Worm (Caenorhabditis elegans) whole organism, young adult: ENCODE results near the gene dis-3.
A peak's percentile ranks its signal among the peaks of the same experiment; 100 is the strongest.

Experiments used
- B0261.1 ChIP-seq: sonication (generic microtip); optimal IDR thresholded peaks from 2 replicates; lab custom pipeline; 2016; ENCODE audit warnings: mild to moderate bottlenecking, missing genetic modification characterization, moderate library complexity, missing compliant biosample characterization
- C06A6.2 ChIP-seq: fragments of 200-800 bp; sonication (Bioruptor generic); conservative IDR thresholded peaks from 2 replicates; pipeline ENCODE4 v1.3.6; 2022; ENCODE audit warnings: missing genetic modification characterization, missing compliant biosample characterization
- D2030.7 ChIP-seq: fragments of 200-800 bp; sonication (Bioruptor generic); IDR thresholded peaks from 2 replicates; pipeline ENCODE4 v1.3.6; 2022; ENCODE audit warnings: missing genetic modification reagents, missing genetic modification characterization, missing compliant biosample characterization
- F33H1.4 ChIP-seq: fragments of 200-800 bp; sonication (Bioruptor generic); IDR thresholded peaks from 2 replicates; pipeline ENCODE4 v1.3.6; 2022; ENCODE audit warnings: missing genetic modification reagents, missing genetic modification characterization, missing compliant biosample characterization
- F55B11.4 ChIP-seq: sonication (generic microtip); optimal IDR thresholded peaks from 2 replicates; lab custom pipeline; 2016; ENCODE audit warnings: missing compliant biosample characterization, missing genetic modification characterization, borderline replicate concordance; ENCODE audit not compliant: insufficient read depth
- K11D2.4 ChIP-seq: fragments of 200-800 bp; sonication (Bioruptor generic); IDR thresholded peaks from 2 replicates; pipeline ENCODE4 v1.3.6; 2022; ENCODE audit warnings: missing genetic modification reagents, missing genetic modification characterization, missing compliant biosample characterization
- Y79H2A.3 ChIP-seq: fragments of 200-800 bp; sonication (Bioruptor generic); conservative IDR thresholded peaks from 2 replicates; pipeline ENCODE4 v1.3.6; 2022; ENCODE audit warnings: missing genetic modification reagents, missing genetic modification characterization, missing compliant biosample characterization
- aptf-3 ChIP-seq: fragments of 200-800 bp; sonication (Bioruptor generic); IDR thresholded peaks from 2 replicates; pipeline ENCODE4 v1.3.6; 2022; ENCODE audit warnings: missing genetic modification characterization, missing compliant biosample characterization
- atf-7 ChIP-seq: sonication (generic microtip); optimal IDR thresholded peaks from 2 replicates; lab custom pipeline; 2017; ENCODE audit warnings: mild to moderate bottlenecking, missing genetic modification characterization, missing compliant biosample characterization
- athp-1 ChIP-seq: sonication (generic microtip); optimal IDR thresholded peaks from 2 replicates; lab custom pipeline; 2017; ENCODE audit warnings: mild to moderate bottlenecking, missing genetic modification characterization, missing compliant biosample characterization
- attf-3 ChIP-seq: fragments of 200-800 bp; sonication (Bioruptor generic); conservative IDR thresholded peaks from 2 replicates; pipeline ENCODE4 v1.3.6; 2022; ENCODE audit warnings: missing genetic modification reagents, missing genetic modification characterization, missing compliant biosample characterization
- ccch-3 ChIP-seq: fragments of 200-800 bp; sonication (Bioruptor generic); optimal IDR thresholded peaks from 2 replicates; lab custom pipeline; 2018; ENCODE audit warnings: mild to moderate bottlenecking, missing genetic modification characterization, missing compliant biosample characterization
- ceh-58 ChIP-seq: fragments of 200-800 bp; sonication (Bioruptor generic); IDR thresholded peaks from 2 replicates; pipeline ENCODE4 v1.3.6; 2022; ENCODE audit warnings: missing genetic modification characterization, missing compliant biosample characterization
- chd-7 ChIP-seq: sonication (generic microtip); optimal IDR thresholded peaks from 2 replicates; lab custom pipeline; 2016; ENCODE audit warnings: mild to moderate bottlenecking, missing genetic modification characterization, moderate library complexity, missing compliant biosample characterization
- dox-1 ChIP-seq: fragments of 200-800 bp; sonication (Bioruptor generic); IDR thresholded peaks from 2 replicates; pipeline ENCODE4 v1.3.6; 2022; ENCODE audit warnings: missing genetic modification reagents, missing genetic modification characterization, missing compliant biosample characterization
- efl-1 ChIP-seq: fragments of 150-350 bp; optimal IDR thresholded peaks from 2 replicates; lab custom pipeline; 2014; ENCODE audit warnings: missing biosample characterization, missing genetic modification reagents, missing genetic modification characterization
- egl-18 ChIP-seq: fragments of 200-800 bp; sonication (Bioruptor generic); IDR thresholded peaks from 2 replicates; pipeline ENCODE4 v1.3.6; 2022; ENCODE audit warnings: missing genetic modification reagents, missing genetic modification characterization, missing compliant biosample characterization
- egrh-3 ChIP-seq: fragments of 200-800 bp; sonication (Bioruptor generic); IDR thresholded peaks from 2 replicates; pipeline ENCODE4 v1.3.6; 2022; ENCODE audit warnings: missing genetic modification reagents, missing genetic modification characterization, missing compliant biosample characterization
- fkh-3 ChIP-seq: sonication (generic microtip); optimal IDR thresholded peaks from 2 replicates; lab custom pipeline; 2016; ENCODE audit warnings: mild to moderate bottlenecking, missing genetic modification characterization, missing compliant biosample characterization
- hmg-1.2 ChIP-seq: fragments of 200-800 bp; sonication (Bioruptor generic); IDR thresholded peaks from 2 replicates; pipeline ENCODE4 v1.3.6; 2022; ENCODE audit warnings: missing genetic modification reagents, missing genetic modification characterization, missing compliant biosample characterization
- hmg-20 ChIP-seq: fragments of 200-800 bp; sonication (Bioruptor generic); IDR thresholded peaks from 2 replicates; pipeline ENCODE4 v1.3.6; 2022; ENCODE audit warnings: missing genetic modification reagents, missing genetic modification characterization, missing compliant biosample characterization
- let-526 ChIP-seq: fragments of 200-800 bp; sonication (Bioruptor generic); IDR thresholded peaks from 2 replicates; pipeline ENCODE4 v1.3.6; 2022; ENCODE audit warnings: missing genetic modification reagents, missing genetic modification characterization, missing compliant biosample characterization
- let-607 ChIP-seq, 2 experiments: fragments of 200-800 bp in 1 of 2; sonication (Bioruptor generic) in 1 of 2; sonication (generic microtip) in 1 of 2; optimal IDR thresholded peaks; 2 replicates each; lab custom pipeline; 2016 to 2018; ENCODE audit warnings: mild to moderate bottlenecking in 2 of 2, missing compliant biosample characterization in 2 of 2, missing genetic modification characterization in 2 of 2, moderate library complexity in 2 of 2, missing genotype in 1 of 2
- lin-26 ChIP-seq: fragments of 200-800 bp; sonication (Bioruptor generic); IDR thresholded peaks from 2 replicates; pipeline ENCODE4 v1.3.6; 2022; ENCODE audit warnings: missing genetic modification reagents, missing genetic modification characterization, missing compliant biosample characterization
- lin-35 ChIP-seq, 3 experiments: fragments of 150-350 bp in 2 of 3; sonication (generic microtip) in 1 of 3; optimal IDR thresholded peaks; 2 replicates each; lab custom pipeline; 2014 to 2018; ENCODE audit warnings: missing biosample characterization in 3 of 3, missing genetic modification characterization in 3 of 3, missing genetic modification reagents in 3 of 3
- lin-40 ChIP-seq: sonication (generic microtip); optimal IDR thresholded peaks from 2 replicates; lab custom pipeline; 2016; ENCODE audit warnings: missing genetic modification characterization, mild to moderate bottlenecking, missing compliant biosample characterization, missing genotype, missing genetic modification reagents
- lir-1 ChIP-seq: fragments of 200-800 bp; sonication (Bioruptor generic); conservative IDR thresholded peaks from 2 replicates; pipeline ENCODE4 v1.3.6; 2022; ENCODE audit warnings: missing genetic modification reagents, missing genetic modification characterization, missing compliant biosample characterization
- mcd-1 ChIP-seq: fragments of 200-800 bp; sonication (Bioruptor generic); IDR thresholded peaks from 2 replicates; pipeline ENCODE4 v1.3.6; 2022; ENCODE audit warnings: missing genetic modification reagents, missing genetic modification characterization, missing compliant biosample characterization
- nfya-1 ChIP-seq: sonication (generic microtip); optimal IDR thresholded peaks from 2 replicates; lab custom pipeline; 2017; ENCODE audit warnings: antibody characterized with exemption, missing compliant biosample characterization, missing genetic modification characterization, borderline replicate concordance; ENCODE audit not compliant: insufficient read depth
- nfya-2 ChIP-seq: fragments of 200-800 bp; sonication (Bioruptor generic); IDR thresholded peaks from 2 replicates; pipeline ENCODE4 v1.3.6; 2022; ENCODE audit warnings: missing genetic modification reagents, missing genetic modification characterization, missing compliant biosample characterization
- nfyb-1 ChIP-seq: fragments of 200-800 bp; sonication (Bioruptor generic); IDR thresholded peaks from 2 replicates; pipeline ENCODE4 v1.3.6; 2022; ENCODE audit warnings: missing genetic modification reagents, missing genetic modification characterization, missing compliant biosample characterization
- nhr-120 ChIP-seq: fragments of 200-800 bp; sonication (Bioruptor generic); IDR thresholded peaks from 2 replicates; pipeline ENCODE4 v1.3.6; 2022; ENCODE audit warnings: missing genetic modification characterization, missing compliant biosample characterization
- nhr-179 ChIP-seq: sonication (generic microtip); optimal IDR thresholded peaks from 2 replicates; lab custom pipeline; 2016; ENCODE audit warnings: mild to moderate bottlenecking, missing genetic modification characterization, missing compliant biosample characterization
- nhr-80 ChIP-seq: sonication (generic microtip); optimal IDR thresholded peaks from 2 replicates; lab custom pipeline; 2016; ENCODE audit warnings: missing genetic modification characterization, missing compliant biosample characterization
- pbrm-1 ChIP-seq: fragments of 200-800 bp; sonication (Bioruptor generic); IDR thresholded peaks from 2 replicates; pipeline ENCODE4 v1.3.6; 2022; ENCODE audit warnings: missing genetic modification reagents, missing genetic modification characterization, missing compliant biosample characterization
- rcor-1 ChIP-seq: fragments of 200-800 bp; sonication (Bioruptor generic); IDR thresholded peaks from 2 replicates; pipeline ENCODE4 v1.3.6; 2022; ENCODE audit warnings: missing genetic modification reagents, missing genetic modification characterization, missing compliant biosample characterization
- repo-1 ChIP-seq: sonication (generic microtip); optimal IDR thresholded peaks from 2 replicates; lab custom pipeline; 2017; ENCODE audit warnings: mild to moderate bottlenecking, missing genetic modification characterization, missing compliant biosample characterization
- rpc-1 ChIP-seq, 2 experiments: fragments of 150-350 bp in 1 of 2; sonication (generic microtip) in 1 of 2; optimal IDR thresholded peaks; 2 replicates each; lab custom pipeline; 2014 to 2018; ENCODE audit warnings: missing biosample characterization in 1 of 2, missing genetic modification characterization in 1 of 2, missing genetic modification reagents in 1 of 2, missing genotype in 1 of 2
- snpc-1.3 ChIP-seq: sonication (generic microtip); optimal IDR thresholded peaks from 2 replicates; lab custom pipeline; 2017; ENCODE audit warnings: missing genetic modification characterization, mild to moderate bottlenecking, missing compliant biosample characterization, antibody characterized with exemption, moderate library complexity, missing genotype, missing genetic modification reagents; ENCODE audit not compliant: insufficient read depth
- unc-130 ChIP-seq: sonication (generic microtip); optimal IDR thresholded peaks from 2 replicates; lab custom pipeline; 2016; ENCODE audit warnings: missing genetic modification reagents, missing genetic modification characterization, missing compliant biosample characterization
- unc-62 ChIP-seq: fragments of 150-350 bp; optimal IDR thresholded peaks from 2 replicates; lab custom pipeline; 2014; ENCODE audit warnings: missing biosample characterization, missing genetic modification reagents, missing genetic modification characterization
- xnd-1 ChIP-seq: sonication (generic microtip); optimal IDR thresholded peaks from 2 replicates; lab custom pipeline; 2016; ENCODE audit warnings: missing genotype, missing genetic modification reagents, missing genetic modification characterization, missing compliant biosample characterization
- zfh-2 ChIP-seq: fragments of 200-800 bp; sonication (Bioruptor generic); conservative IDR thresholded peaks from 2 replicates; pipeline ENCODE4 v1.3.6; 2022; ENCODE audit warnings: missing genetic modification reagents, missing genetic modification characterization, missing compliant biosample characterization
- ztf-18 ChIP-seq: sonication (generic microtip); optimal IDR thresholded peaks from 2 replicates; lab custom pipeline; 2016; ENCODE audit warnings: missing genotype, mild to moderate bottlenecking, missing genetic modification characterization, missing compliant biosample characterization

Gene dis-3

ce11 chrIV:10084323-10084959 lies 12.6 kb upstream of the dis-3 start, which contains the start of gene W01B6.8:
Gene W01B6.8, minus strand, starts transcription at chrIV:10084373.
- no peak for TF ChIP-seq repo-1 (tag; lab: Kevin White, UChicago)
- TF ChIP-seq lir-1 (GFP tag; lab: Robert Waterston, UW) = 0 out of 2 replicates have a peak, but pooled peaks have one; percentile 7
- no peak for TF ChIP-seq let-607 (tag; optimal IDR thresholded peaks at IDR 0.05; lab: Kevin White, UChicago)
- TF ChIP-seq egl-18 = no peak
- TF ChIP-seq F33H1.4 (GFP tag; lab: Robert Waterston, UW) = no peak
- no peak for TF ChIP-seq let-526 (GFP tag; lab: Robert Waterston, UW)
- TF ChIP-seq nfyb-1 (GFP tag; lab: Robert Waterston, UW) = no peak
- no peak for TF ChIP-seq aptf-3
- TF ChIP-seq C06A6.2 (GFP tag; lab: Robert Waterston, UW) = no peak
- TF ChIP-seq lin-35 (GFP tag; optimal IDR thresholded peaks at IDR 0.05; lab: Kevin White, UChicago) = no peak
- peak; percentile 99 for TF ChIP-seq egrh-3 (GFP tag; lab: Robert Waterston, UW)
- TF ChIP-seq pbrm-1 (GFP tag; lab: Robert Waterston, UW) = no peak
- no peak for TF ChIP-seq Y79H2A.3
- TF ChIP-seq mcd-1 = peak; percentile 44; the same call in 1 of the 2 replicates
- TF ChIP-seq fkh-3 = peak; percentile 10
- peak; percentile 35; the same call in 1 of the 2 replicates for TF ChIP-seq dox-1 (GFP tag; lab: Robert Waterston, UW)
- no peak for TF ChIP-seq snpc-1.3 (tag; lab: Kevin White, UChicago)
- TF ChIP-seq zfh-2 (GFP tag; lab: Robert Waterston, UW) = peak; percentile 95

ce11 chrIV:10085401-10086187 lies 11.4 kb upstream of the dis-3 start, which contains the start of the genes col-2 and ndc-80:
Gene col-2, minus strand, starts transcription at chrIV:10085451.
Gene ndc-80, plus strand, starts transcription at chrIV:10086137.
- TF ChIP-seq nfya-2 = no peak
- peak; percentile 62; the same call in 1 of the 2 replicates for TF ChIP-seq attf-3 (GFP tag; lab: Robert Waterston, UW)
- no peak for TF ChIP-seq nfya-1
- no peak for TF ChIP-seq lir-1 (GFP tag; lab: Robert Waterston, UW)
- no peak for TF ChIP-seq repo-1 (tag; lab: Kevin White, UChicago)
- no peak for TF ChIP-seq egl-18
- TF ChIP-seq athp-1 (tag; lab: Kevin White, UChicago) = no peak
- TF ChIP-seq zfh-2 (GFP tag; lab: Robert Waterston, UW) = no peak
- 0 out of 2 replicates have a peak, but pooled peaks have one; percentile 13 for TF ChIP-seq rcor-1 (GFP tag; lab: Robert Waterston, UW)
- TF ChIP-seq ceh-58 (GFP tag; lab: Robert Waterston, UW) = no peak
- TF ChIP-seq K11D2.4 = no peak
- no peak for TF ChIP-seq F55B11.4 (tag; lab: Kevin White, UChicago)
- no peak for TF ChIP-seq ztf-18 (tag; lab: Kevin White, UChicago)
- peak; percentile 84 for TF ChIP-seq efl-1 (GFP tag; lab: Kevin White, UChicago)
- no peak for TF ChIP-seq hmg-20
- no peak for TF ChIP-seq lin-26 (GFP tag; lab: Robert Waterston, UW)
- no peak for TF ChIP-seq atf-7 (tag; lab: Kevin White, UChicago)
- no peak for TF ChIP-seq nhr-179 (tag; lab: Kevin White, UChicago)
- no peak for TF ChIP-seq xnd-1 (tag; lab: Kevin White, UChicago)
- no peak for TF ChIP-seq unc-62 (GFP tag; lab: Kevin White, UChicago)
- peak; percentile 17 for TF ChIP-seq unc-130 (GFP tag; lab: Kevin White, UChicago)
- TF ChIP-seq hmg-1.2 (GFP tag; lab: Robert Waterston, UW) = peak; percentile 38; the same call in 1 of the 2 replicates
- TF ChIP-seq rpc-1 (optimal IDR thresholded peaks at IDR 0.05; lab: Kevin White, UChicago) = no peak
- TF ChIP-seq rpc-1 (tag; optimal IDR thresholded peaks at IDR 0.05; lab: Kevin White, UChicago) = no peak
- TF ChIP-seq chd-7 (tag; lab: Kevin White, UChicago) = no peak
- peak; percentile 32 for TF ChIP-seq nhr-80 (tag; lab: Kevin White, UChicago)
- TF ChIP-seq ccch-3 (GFP tag; lab: Kevin White, UChicago) = no peak
- TF ChIP-seq nhr-120 (GFP tag; lab: Robert Waterston, UW) = no peak
- TF ChIP-seq B0261.1 (tag; lab: Kevin White, UChicago) = no peak
- TF ChIP-seq D2030.7 (GFP tag; lab: Robert Waterston, UW) = peak; percentile 48; the same call in 1 of the 2 replicates
- TF ChIP-seq lin-40 (tag; lab: Kevin White, UChicago) = no peak
